Worm (Caenorhabditis elegans): ENCODE measurements around the gene F14H3.14.
"Not testable (repeated sequence)": the region's sequence is repeated elsewhere in the genome, so short reads cannot be mapped to it uniquely, and the experiment has no call there.

Gene F14H3.14

ce11 chrV:16060135-16060534 lies 2.6 kb downstream of the F14H3.14 start, which contains the start of gene F14H3.15:
Gene F14H3.15 (minus strand): TSS chrV:16060235.
- TF ChIP-seq dao-5 (tag; optimal IDR thresholded peaks at IDR 0.05) = no peak
- no peak for TF ChIP-seq him-1 (tag; optimal IDR thresholded peaks at IDR 0.05)
- TF ChIP-seq W03F9.2 (tag; optimal IDR thresholded peaks at IDR 0.05) = no peak

DNA sequence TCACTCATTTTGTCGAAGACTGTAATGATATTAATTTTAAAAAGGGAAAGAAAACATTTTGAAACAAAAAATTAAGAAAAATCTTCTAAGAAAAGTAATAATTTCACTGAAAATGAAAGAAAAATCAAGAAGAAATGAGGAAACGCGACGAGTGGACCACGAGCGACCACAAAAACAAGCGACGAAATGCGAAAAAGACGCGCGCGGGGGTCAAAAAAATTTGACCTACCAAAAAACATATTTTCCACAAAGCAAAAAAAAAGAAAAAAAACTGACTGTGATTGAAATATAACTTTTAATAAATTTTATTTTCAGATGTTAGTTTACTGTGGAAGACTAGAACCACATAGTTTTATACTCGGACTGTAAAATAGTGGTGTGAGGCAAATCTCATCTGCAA lies 3.8 kb downstream of the F14H3.14 start, which contains the start of gene F14H3.6:
F14H3.6 (minus strand) TSS at position 22 of the 400 bp plus-strand sequence.
- TF ChIP-seq W03F9.2 (tag; optimal IDR thresholded peaks at IDR 0.05) (no peak), him-1 (tag; optimal IDR thresholded peaks at IDR 0.05) (no peak), dao-5 (tag; optimal IDR thresholded peaks at IDR 0.05) (no peak)

- TF ChIP-seq dao-5 (tag; optimal IDR thresholded peaks at IDR 0.05) (no peak), him-1 (tag; optimal IDR thresholded peaks at IDR 0.05) (no peak), W03F9.2 (tag; optimal IDR thresholded peaks at IDR 0.05) (no peak)
Observed at ce11 chrV:16057010-16057463, 5.7 kb downstream of the F14H3.14 start, which contains the start of gene F14H3.5. Gene F14H3.5 (minus strand): TSS chrV:16057060.

DNA sequence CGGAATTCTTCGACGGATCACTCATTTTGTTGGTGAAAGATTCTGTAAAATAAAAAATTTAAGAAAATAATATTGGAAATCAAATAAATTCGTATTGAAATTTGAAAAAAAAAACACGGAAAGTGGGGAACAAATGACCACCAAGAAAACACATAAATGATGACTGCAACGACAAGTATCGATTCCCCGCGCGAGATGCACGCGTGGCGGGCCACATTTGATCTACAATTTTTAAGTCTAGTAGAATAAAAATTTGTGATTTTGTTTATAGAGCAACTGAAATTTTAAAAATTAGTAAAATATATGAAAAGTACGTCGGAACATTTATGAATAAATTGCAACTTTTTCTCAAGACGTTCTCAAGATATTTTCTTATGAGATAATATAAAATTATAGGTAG lies 7.7 kb downstream of the F14H3.14 start, which contains the start of gene F14H3.4:
F14H3.4 (minus strand) TSS at position 42 of the 400 bp plus-strand sequence.
- TF ChIP-seq him-1 (tag; optimal IDR thresholded peaks at IDR 0.05) (no peak), dao-5 (tag; optimal IDR thresholded peaks at IDR 0.05) (no peak), W03F9.2 (tag; optimal IDR thresholded peaks at IDR 0.05) (no peak)

DNA sequence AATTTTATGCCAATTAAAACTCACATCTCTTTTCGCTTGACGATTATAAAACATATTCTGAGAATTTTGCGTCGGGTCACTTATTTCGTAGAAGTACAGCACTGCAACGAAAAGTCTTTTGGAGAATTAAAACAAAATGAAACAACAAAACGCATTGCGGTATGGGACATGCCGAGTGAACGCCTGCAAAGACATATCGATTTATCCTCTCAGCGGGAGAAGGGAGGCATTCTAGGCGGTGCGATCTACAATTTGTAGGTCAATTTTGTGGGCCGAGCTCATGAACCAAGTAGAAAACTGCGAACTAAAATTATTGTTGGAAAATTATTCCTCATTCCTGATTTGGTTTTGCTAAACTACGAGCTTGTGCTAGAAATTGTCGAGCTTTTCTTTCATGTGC lies 9.3 kb downstream of the F14H3.14 start, which contains the start of gene F14H3.3:
F14H3.3 (minus strand) TSS at position 101 of the 400 bp plus-strand sequence.
- TF ChIP-seq him-1 (tag; optimal IDR thresholded peaks at IDR 0.05) = no peak
- no peak for TF ChIP-seq W03F9.2 (tag; optimal IDR thresholded peaks at IDR 0.05)
- no peak for TF ChIP-seq dao-5 (tag; optimal IDR thresholded peaks at IDR 0.05)

DNA sequence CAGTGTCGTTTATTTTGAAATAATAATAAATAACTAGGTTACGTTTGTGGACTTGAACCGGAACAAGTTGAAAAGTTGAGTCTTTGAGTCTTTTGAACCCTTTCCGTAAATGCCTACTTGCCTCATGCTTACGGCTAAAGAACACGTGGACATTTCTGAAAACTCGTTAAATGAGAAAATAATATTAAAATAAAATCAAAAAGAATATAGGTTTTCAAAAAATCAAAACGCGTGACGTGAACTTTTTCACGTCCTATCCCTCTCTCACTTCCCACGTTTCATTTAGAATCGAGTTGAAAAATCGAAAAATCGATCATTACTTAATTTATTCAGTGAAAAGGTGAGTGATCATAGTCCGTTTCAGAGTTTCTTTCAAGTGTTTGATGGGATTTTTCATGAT lies 13.5 kb downstream of the F14H3.14 start, which contains the start of gene best-12:
best-12 (plus strand) TSS at position 301 of the 400 bp plus-strand sequence.
- TF ChIP-seq him-1 (tag; optimal IDR thresholded peaks at IDR 0.05) = no peak
- no peak for TF ChIP-seq W03F9.2 (tag; optimal IDR thresholded peaks at IDR 0.05)
- no peak for TF ChIP-seq dao-5 (tag; optimal IDR thresholded peaks at IDR 0.05)

- TF ChIP-seq dao-5 (tag; optimal IDR thresholded peaks at IDR 0.05) = no peak
- TF ChIP-seq him-1 (tag; optimal IDR thresholded peaks at IDR 0.05) = no peak
- no peak for TF ChIP-seq W03F9.2 (tag; optimal IDR thresholded peaks at IDR 0.05)
Observed at ce11 chrV:16047508-16047907, 15.2 kb downstream of the F14H3.14 start, which contains the start of gene str-198. Gene str-198 (plus strand): TSS chrV:16047808.

ce11 chrV:16047052-16047451 lies 15.6 kb downstream of the F14H3.14 start:
- TF ChIP-seq W03F9.2 (tag; optimal IDR thresholded peaks at IDR 0.05) = no peak

ce11 chrV:16046573-16046972 lies 16.1 kb downstream of the F14H3.14 start, which contains the start of gene ZK285.2:
Gene ZK285.2 (plus strand): TSS chrV:16046873.
- TF ChIP-seq W03F9.2 (tag; optimal IDR thresholded peaks at IDR 0.05) = no peak
- TF ChIP-seq dao-5 (tag; optimal IDR thresholded peaks at IDR 0.05) = no peak
- no peak for TF ChIP-seq him-1 (tag; optimal IDR thresholded peaks at IDR 0.05)

- TF ChIP-seq W03F9.2 (tag; optimal IDR thresholded peaks at IDR 0.05) (no peak), dao-5 (tag; optimal IDR thresholded peaks at IDR 0.05) (no peak), him-1 (tag; optimal IDR thresholded peaks at IDR 0.05) (no peak)
Observed at ce11 chrV:16045837-16046236, 16.9 kb downstream of the F14H3.14 start, which contains the start of gene T10C6.15. Gene T10C6.15 (minus strand): TSS chrV:16045940.

DNA sequence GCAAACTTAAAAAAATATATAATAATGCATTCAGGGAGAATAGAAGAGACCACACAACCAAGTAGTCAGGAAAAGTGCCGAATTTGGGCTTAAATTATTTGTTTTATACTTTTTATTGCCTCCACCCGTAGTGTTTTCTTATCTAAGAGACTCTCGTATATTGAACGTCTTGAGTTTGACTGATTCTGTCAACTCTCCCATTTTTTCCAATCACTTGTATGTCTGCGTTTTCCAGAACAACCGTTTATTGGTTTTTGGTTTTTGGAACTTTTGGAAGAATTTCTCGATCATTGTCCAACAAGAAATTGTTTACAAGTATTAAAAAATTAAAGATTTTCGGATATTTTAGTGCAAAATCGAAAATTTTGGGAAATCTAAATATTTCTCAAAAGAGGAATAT lies 19.0 kb downstream of the F14H3.14 start:
- TF ChIP-seq dao-5 (tag; optimal IDR thresholded peaks at IDR 0.05) (no peak), W03F9.2 (tag; optimal IDR thresholded peaks at IDR 0.05) (no peak), him-1 (tag; optimal IDR thresholded peaks at IDR 0.05) (no peak)

DNA sequence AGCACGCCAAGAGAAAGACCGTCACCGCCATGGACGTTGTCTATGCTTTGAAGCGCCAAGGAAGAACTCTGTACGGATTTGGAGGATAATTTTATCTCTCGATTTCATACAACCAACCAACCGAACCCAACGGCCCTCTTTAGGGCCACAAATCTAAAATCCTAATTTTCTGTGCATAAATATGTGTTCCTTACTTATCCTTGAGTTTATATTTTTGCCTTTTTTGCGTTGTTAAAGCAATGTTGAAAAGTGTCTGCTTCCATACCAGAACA lies 20.0 kb downstream of the F14H3.14 start:
- no peak for TF ChIP-seq dao-5 (tag; optimal IDR thresholded peaks at IDR 0.05)

ce11 chrV:16041925-16042742 lies 20.6 kb downstream of the F14H3.14 start, which contains the start of the genes his-2 and his-1:
Gene his-2 (minus strand): TSS chrV:16042283.
Gene his-1 (plus strand): TSS chrV:16042520.
- not testable (repeated sequence) for TF ChIP-seq dao-5, W03F9.2, him-1 (tag; optimal IDR thresholded peaks at IDR 0.05)

DNA sequence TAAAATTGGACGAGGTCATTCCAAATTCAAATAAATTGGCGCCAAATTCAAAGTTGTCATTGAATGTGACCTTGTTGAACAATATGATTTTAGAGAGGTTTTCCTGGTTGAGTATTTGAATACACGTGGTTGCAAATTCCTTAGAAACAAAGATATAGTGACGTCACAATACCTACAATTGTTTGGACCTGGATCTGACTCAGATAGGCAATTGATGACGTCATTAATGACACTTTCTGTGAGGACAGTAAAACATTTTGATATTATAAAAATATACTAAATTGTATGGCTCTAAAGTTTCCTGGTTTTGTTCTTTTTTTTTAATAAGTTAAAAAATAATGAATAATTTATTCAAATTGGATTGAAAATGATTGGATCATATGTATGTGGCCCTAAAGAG lies 21.3 kb downstream of the F14H3.14 start:
- no peak for TF ChIP-seq W03F9.2 (tag; optimal IDR thresholded peaks at IDR 0.05)
- no peak for TF ChIP-seq dao-5 (tag; optimal IDR thresholded peaks at IDR 0.05)
- no peak for TF ChIP-seq him-1 (tag; optimal IDR thresholded peaks at IDR 0.05)

Data from whole organism, L4/young adult.